Worm (Caenorhabditis elegans): Measurements from ENCODE around the gene snpc-3.1.
"Not testable (repeated sequence)": the region's sequence is repeated elsewhere in the genome, so short reads cannot be mapped to it uniquely, and the experiment has no call there.

Gene snpc-3.1

DNA sequence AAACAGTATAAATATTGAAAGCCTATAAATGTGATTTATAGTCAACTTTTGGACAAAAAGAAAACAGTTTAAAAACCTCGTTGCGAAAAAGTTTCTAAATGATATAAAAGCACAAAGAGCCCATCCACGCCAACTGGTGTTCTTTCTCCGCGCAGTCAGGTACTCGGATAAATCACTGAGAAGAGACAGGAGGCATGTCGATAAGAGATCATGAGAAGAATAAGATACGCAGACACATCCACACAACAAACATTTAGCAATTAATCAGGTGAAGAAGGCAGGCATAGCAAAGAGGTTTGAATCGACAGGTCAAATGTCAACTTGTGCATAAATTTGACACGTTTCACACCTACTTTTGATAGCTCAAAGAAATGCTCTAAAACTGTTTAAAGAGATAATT lies 21.7 kb upstream of the snpc-3.1 start:
- TF ChIP-seq hmg-4 (GFP tag; optimal IDR thresholded peaks at IDR 0.05) (no peak), pes-1 (GFP tag; IDR thresholded peaks at IDR 0.05) (no peak)

DNA sequence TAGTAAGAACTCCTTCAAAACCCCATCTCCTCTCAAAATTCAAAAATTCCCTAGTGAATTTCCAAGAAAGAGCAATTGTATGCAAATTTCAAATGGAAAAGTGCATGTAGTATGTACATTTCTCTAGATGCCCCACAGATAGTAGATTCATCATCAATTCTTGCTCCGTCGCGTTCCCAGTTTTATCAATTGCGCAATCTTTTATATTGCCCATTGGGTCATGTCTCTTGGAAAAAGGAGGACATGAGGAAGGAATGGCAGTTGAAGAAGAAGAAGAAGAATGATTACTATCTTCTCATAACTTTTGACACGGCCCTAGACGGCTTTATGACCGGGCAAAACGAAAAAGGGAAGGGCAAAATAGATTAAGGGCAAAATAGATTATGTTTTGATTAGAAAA lies 20.6 kb upstream of the snpc-3.1 start:
- TF ChIP-seq hmg-4 (GFP tag; optimal IDR thresholded peaks at IDR 0.05) (no peak), ceh-36 (tag; optimal IDR thresholded peaks at IDR 0.05) (no peak), flt-1 (GFP tag; IDR thresholded peaks at IDR 0.05) (no peak), hnd-1 (tag; optimal IDR thresholded peaks at IDR 0.05) (no peak), scrt-1 (GFP tag; IDR thresholded peaks at IDR 0.05) (no peak), tbx-11 (GFP tag; IDR thresholded peaks at IDR 0.05) (no peak), hmbx-1 (tag; optimal IDR thresholded peaks at IDR 0.05) (no peak), B0310.2 (tag; optimal IDR thresholded peaks at IDR 0.05) (no peak), ceh-13 (GFP tag; optimal IDR thresholded peaks at IDR 0.05) (no peak), sea-1 (GFP tag; conservative IDR thresholded peaks at IDR 0.05) (no peak), ama-1 (optimal IDR thresholded peaks at IDR 0.05) (no peak), F13C5.2 (tag; optimal IDR thresholded peaks at IDR 0.05) (no peak), pes-1 (GFP tag; IDR thresholded peaks at IDR 0.05) (no peak), aly-1 (tag; optimal IDR thresholded peaks at IDR 0.05) (no peak), tra-4 (tag; optimal IDR thresholded peaks at IDR 0.05) (no peak), tbx-37 (GFP tag; conservative IDR thresholded peaks at IDR 0.05) (no peak), ets-7 (tag; optimal IDR thresholded peaks at IDR 0.05) (no peak)

DNA sequence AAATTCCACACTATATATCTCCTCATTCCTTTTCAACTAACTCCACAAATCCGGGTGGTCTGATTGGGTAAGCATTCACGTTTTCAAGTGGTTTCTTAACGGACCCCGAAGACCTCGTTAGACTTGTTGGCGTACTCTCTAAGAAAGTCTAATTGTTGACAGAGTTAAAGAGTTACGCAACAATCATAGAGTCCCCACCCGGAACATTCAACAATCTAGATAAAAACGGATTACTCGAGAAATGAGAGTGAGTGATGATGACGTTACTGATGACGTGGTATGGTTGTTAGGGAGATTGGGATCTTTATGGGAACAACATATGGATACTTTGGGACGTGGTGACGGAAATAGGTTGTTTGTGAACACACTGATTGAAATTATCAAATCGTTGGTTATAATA lies 16.6 kb upstream of the snpc-3.1 start:
- TF ChIP-seq tbx-37 (GFP tag; conservative IDR thresholded peaks at IDR 0.05) = no peak
- no peak for TF ChIP-seq hnd-1 (tag; optimal IDR thresholded peaks at IDR 0.05)
- no peak for TF ChIP-seq aly-1 (tag; optimal IDR thresholded peaks at IDR 0.05)
- TF ChIP-seq hmbx-1 (tag; optimal IDR thresholded peaks at IDR 0.05) = no peak
- TF ChIP-seq ceh-36 (tag; optimal IDR thresholded peaks at IDR 0.05) = no peak
- TF ChIP-seq B0310.2 (tag; optimal IDR thresholded peaks at IDR 0.05) = no peak

DNA sequence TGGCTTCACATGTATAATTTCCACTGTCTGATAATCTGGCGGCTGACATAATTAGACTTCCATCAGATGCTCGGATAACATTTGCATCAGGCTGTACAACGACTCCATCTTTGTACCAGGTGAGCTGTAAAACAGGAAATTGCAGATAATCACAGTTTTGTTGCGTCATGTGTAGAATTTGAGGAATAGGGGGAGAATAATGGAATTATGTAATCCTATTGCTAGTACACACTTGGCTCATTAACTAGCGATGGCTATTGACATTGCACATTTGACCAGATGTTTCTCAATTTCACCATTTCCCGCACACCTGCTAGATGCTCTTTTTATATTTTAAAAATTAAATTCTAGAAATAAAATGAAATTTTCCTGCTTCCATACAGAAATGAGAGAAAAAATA lies 15.4 kb upstream of the snpc-3.1 start:
- TF ChIP-seq hmbx-1 (tag; optimal IDR thresholded peaks at IDR 0.05) = no peak
- TF ChIP-seq flt-1 (GFP tag; IDR thresholded peaks at IDR 0.05) = no peak
- TF ChIP-seq hmg-4 (GFP tag; optimal IDR thresholded peaks at IDR 0.05) = no peak
- no peak for TF ChIP-seq hnd-1 (tag; optimal IDR thresholded peaks at IDR 0.05)
- TF ChIP-seq tra-4 (tag; optimal IDR thresholded peaks at IDR 0.05) = no peak

DNA sequence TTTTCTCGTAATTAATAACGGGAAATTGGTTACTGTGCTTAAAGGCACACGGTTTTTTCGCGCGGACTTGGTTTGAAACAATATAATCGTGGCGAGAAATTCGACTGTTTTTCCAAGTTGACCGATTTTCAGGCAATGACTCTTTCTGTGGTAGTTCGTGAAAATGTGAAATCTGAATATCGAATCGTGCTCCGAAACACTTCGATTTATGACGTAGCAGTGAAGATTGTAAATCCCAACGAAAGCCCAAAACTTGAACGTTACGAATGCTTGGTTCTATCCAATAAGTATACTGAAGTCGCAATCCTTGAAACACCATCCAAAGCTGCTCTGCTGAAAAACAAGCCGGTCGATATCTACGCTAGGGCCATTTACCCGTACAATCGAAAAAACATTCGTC lies 8.0 kb upstream of the snpc-3.1 start:
- no peak for TF ChIP-seq scrt-1 (GFP tag; IDR thresholded peaks at IDR 0.05)
- TF ChIP-seq hmbx-1 (tag; optimal IDR thresholded peaks at IDR 0.05) = no peak
- no peak for TF ChIP-seq hnd-1 (tag; optimal IDR thresholded peaks at IDR 0.05)
- no peak for TF ChIP-seq aly-1 (tag; optimal IDR thresholded peaks at IDR 0.05)
- TF ChIP-seq sea-1 (GFP tag; conservative IDR thresholded peaks at IDR 0.05) = no peak
- no peak for TF ChIP-seq ets-7 (tag; optimal IDR thresholded peaks at IDR 0.05)
- no peak for TF ChIP-seq ceh-36 (tag; optimal IDR thresholded peaks at IDR 0.05)
- no peak for TF ChIP-seq hmg-4 (GFP tag; optimal IDR thresholded peaks at IDR 0.05)
- TF ChIP-seq ama-1 (optimal IDR thresholded peaks at IDR 0.05) = no peak
- no peak for TF ChIP-seq pes-1 (GFP tag; IDR thresholded peaks at IDR 0.05)
- no peak for TF ChIP-seq B0310.2 (tag; optimal IDR thresholded peaks at IDR 0.05)
- no peak for TF ChIP-seq flt-1 (GFP tag; IDR thresholded peaks at IDR 0.05)

DNA sequence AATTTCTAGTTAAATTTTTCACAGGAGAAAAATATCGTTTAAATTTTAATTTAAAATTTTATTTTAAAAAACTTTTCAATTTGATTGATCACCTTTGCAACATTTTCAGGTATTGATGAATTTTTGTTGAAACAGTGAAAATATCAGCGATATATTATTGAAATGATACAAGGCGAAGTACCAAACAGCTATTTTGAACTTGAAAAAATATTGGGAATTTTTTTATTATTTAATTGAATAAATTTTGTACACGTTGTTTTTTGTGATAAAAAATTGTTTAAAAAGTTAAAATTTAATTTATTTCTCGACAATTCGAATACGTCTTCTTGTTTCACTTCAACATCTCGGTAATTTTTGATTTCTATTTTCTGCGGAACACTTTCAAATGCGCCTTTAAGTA lies 7.6 kb upstream of the snpc-3.1 start, which contains the start of gene B0273.1:
B0273.1 (plus strand) TSS at position 301 of the 400 bp plus-strand sequence.
- TF ChIP-seq hmbx-1 (tag; optimal IDR thresholded peaks at IDR 0.05) (no peak), flt-1 (GFP tag; IDR thresholded peaks at IDR 0.05) (no peak), B0310.2 (tag; optimal IDR thresholded peaks at IDR 0.05) (no peak), ceh-13 (GFP tag; optimal IDR thresholded peaks at IDR 0.05) (no peak), aly-1 (tag; optimal IDR thresholded peaks at IDR 0.05) (no peak), ceh-36 (tag; optimal IDR thresholded peaks at IDR 0.05) (no peak)

DNA sequence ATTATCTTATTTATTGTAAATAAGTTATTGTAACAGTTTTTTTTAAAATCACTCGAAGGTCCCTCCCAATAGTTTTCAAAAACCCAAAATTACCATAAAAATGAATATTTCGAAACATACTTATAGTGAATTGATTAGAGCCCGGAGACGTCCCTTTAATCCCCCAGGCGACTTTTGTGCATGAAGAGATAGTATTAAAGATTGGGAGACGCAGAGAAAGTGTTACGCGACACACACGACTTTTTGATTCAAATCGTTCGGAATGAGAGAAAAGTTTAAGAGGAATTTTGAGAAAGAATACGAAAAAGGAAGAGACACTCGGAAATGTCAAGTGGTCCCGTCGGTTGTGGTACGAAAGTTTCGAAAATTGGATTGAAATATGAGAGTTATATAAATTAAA lies 7.1 kb upstream of the snpc-3.1 start:
- TF ChIP-seq sea-1 (GFP tag; conservative IDR thresholded peaks at IDR 0.05) = no peak
- TF ChIP-seq ets-7 (tag; optimal IDR thresholded peaks at IDR 0.05) = no peak

DNA sequence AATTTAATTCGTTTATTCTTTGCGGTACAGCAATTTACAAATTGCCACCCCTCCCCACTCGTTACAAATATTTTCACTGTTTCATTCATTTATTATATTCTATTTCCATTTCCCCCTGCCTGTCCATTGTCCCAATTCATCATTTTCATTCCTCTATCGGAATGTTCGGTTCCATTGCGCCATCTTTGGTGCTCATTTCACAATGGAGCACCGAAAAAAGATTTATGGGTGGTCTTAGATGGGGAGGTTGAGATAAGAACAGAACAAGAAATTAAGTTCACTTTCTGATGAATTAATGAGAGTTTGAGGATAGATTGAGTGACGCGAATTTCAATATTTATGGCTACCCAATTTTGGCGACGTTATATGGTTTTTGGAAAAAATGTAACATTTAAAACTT lies 6.1 kb upstream of the snpc-3.1 start:
- TF ChIP-seq ets-7 (tag; optimal IDR thresholded peaks at IDR 0.05) (no peak), F13C5.2 (tag; optimal IDR thresholded peaks at IDR 0.05) (no peak), hmbx-1 (tag; optimal IDR thresholded peaks at IDR 0.05) (no peak), tbx-11 (GFP tag; IDR thresholded peaks at IDR 0.05) (no peak), hmg-4 (GFP tag; optimal IDR thresholded peaks at IDR 0.05) (no peak), B0310.2 (tag; optimal IDR thresholded peaks at IDR 0.05) (no peak), ceh-36 (tag; optimal IDR thresholded peaks at IDR 0.05) (no peak), flt-1 (GFP tag; IDR thresholded peaks at IDR 0.05) (no peak), aly-1 (tag; optimal IDR thresholded peaks at IDR 0.05) (no peak), tra-4 (tag; optimal IDR thresholded peaks at IDR 0.05) (no peak), ceh-13 (GFP tag; optimal IDR thresholded peaks at IDR 0.05) (no peak), pes-1 (GFP tag; IDR thresholded peaks at IDR 0.05) (no peak), tbx-37 (GFP tag; conservative IDR thresholded peaks at IDR 0.05) (no peak)

DNA sequence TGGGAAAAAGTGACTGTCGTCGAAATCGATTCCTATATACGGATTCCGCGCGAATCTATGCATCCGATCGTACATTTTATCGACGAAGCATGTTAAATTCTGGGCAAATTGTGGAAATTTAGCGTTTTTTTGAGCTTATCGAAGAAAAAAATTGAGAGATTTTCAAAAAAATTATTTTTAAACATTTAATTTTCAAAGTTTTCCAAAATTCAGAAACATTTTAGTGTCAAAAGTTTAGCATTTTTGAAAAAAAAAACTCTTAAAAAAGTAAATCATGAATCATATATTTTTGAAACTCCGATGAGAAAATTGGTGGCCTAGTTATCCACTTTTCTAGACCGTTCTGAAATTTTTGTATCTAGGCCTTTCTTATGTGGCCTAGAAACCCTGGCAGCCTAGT lies 5.0 kb upstream of the snpc-3.1 start, which contains the start of gene B0273.115:
B0273.115 (minus strand) TSS at position 101 of the 400 bp plus-strand sequence.
- not testable (repeated sequence) for TF ChIP-seq ama-1 (optimal IDR thresholded peaks at IDR 0.05); F13C5.2 (tag; optimal IDR thresholded peaks at IDR 0.05); hmg-4 (GFP tag; optimal IDR thresholded peaks at IDR 0.05)
